Worm (Caenorhabditis elegans) whole organism, young adult: ENCODE results near the gene prx-5.
A peak's percentile ranks its signal among the peaks of the same experiment; 100 is the strongest.

Source experiments
- B0336.3 ChIP-seq: fragments of 200-800 bp; sonication (Bioruptor generic); IDR thresholded peaks from 2 replicates; pipeline ENCODE4 v1.3.6; 2022; ENCODE audit warnings: missing genetic modification characterization, missing compliant biosample characterization
- C17E4.6 ChIP-seq: fragments of 200-800 bp; sonication (Bioruptor generic); IDR thresholded peaks from 2 replicates; pipeline ENCODE4 v1.3.6; 2022; ENCODE audit warnings: missing genetic modification reagents, missing genetic modification characterization, missing compliant biosample characterization
- F10E7.11 ChIP-seq: sonication (generic microtip); optimal IDR thresholded peaks from 2 replicates; lab custom pipeline; 2017; ENCODE audit warnings: mild to moderate bottlenecking, missing genetic modification characterization, moderate library complexity, missing compliant biosample characterization
- F33H1.4 ChIP-seq: fragments of 200-800 bp; sonication (Bioruptor generic); IDR thresholded peaks from 2 replicates; pipeline ENCODE4 v1.3.6; 2022; ENCODE audit warnings: missing genetic modification reagents, missing genetic modification characterization, missing compliant biosample characterization
- F37B4.10 ChIP-seq: fragments of 200-800 bp; sonication (Bioruptor generic); IDR thresholded peaks from 2 replicates; pipeline ENCODE4 v1.3.6; 2022; ENCODE audit warnings: missing genetic modification characterization, missing compliant biosample characterization
- T07F8.4 ChIP-seq: sonication (generic microtip); optimal IDR thresholded peaks from 2 replicates; lab custom pipeline; 2016; ENCODE audit warnings: mild to moderate bottlenecking, missing genetic modification characterization, moderate library complexity, missing compliant biosample characterization
- Y79H2A.3 ChIP-seq: fragments of 200-800 bp; sonication (Bioruptor generic); conservative IDR thresholded peaks from 2 replicates; pipeline ENCODE4 v1.3.6; 2022; ENCODE audit warnings: missing genetic modification reagents, missing genetic modification characterization, missing compliant biosample characterization
- ZK185.1 ChIP-seq: sonication (generic microtip); optimal IDR thresholded peaks from 2 replicates; lab custom pipeline; 2016; ENCODE audit warnings: mild to moderate bottlenecking, missing genetic modification characterization, missing compliant biosample characterization; ENCODE audit not compliant: poor library complexity, severe bottlenecking
- akir-1 ChIP-seq: fragments of 200-800 bp; sonication (Bioruptor generic); optimal IDR thresholded peaks from 2 replicates; lab custom pipeline; 2018; ENCODE audit warnings: mild to moderate bottlenecking, missing genetic modification characterization, moderate library complexity, missing compliant biosample characterization
- ama-1 ChIP-seq, 3 experiments: fragments of 150-350 bp in 1 of 3; sonication (generic microtip) in 2 of 3; optimal IDR thresholded peaks; 2 replicates each; lab custom pipeline; 2014 to 2018; ENCODE audit warnings: missing biosample characterization in 2 of 3, missing genetic modification characterization in 2 of 3, missing genetic modification reagents in 2 of 3
- aptf-3 ChIP-seq: fragments of 200-800 bp; sonication (Bioruptor generic); IDR thresholded peaks from 2 replicates; pipeline ENCODE4 v1.3.6; 2022; ENCODE audit warnings: missing genetic modification characterization, missing compliant biosample characterization
- atf-7 ChIP-seq: sonication (generic microtip); optimal IDR thresholded peaks from 2 replicates; lab custom pipeline; 2017; ENCODE audit warnings: mild to moderate bottlenecking, missing genetic modification characterization, missing compliant biosample characterization
- athp-1 ChIP-seq: sonication (generic microtip); optimal IDR thresholded peaks from 2 replicates; lab custom pipeline; 2017; ENCODE audit warnings: mild to moderate bottlenecking, missing genetic modification characterization, missing compliant biosample characterization
- cebp-2 ChIP-seq: fragments of 200-800 bp; sonication (Bioruptor generic); IDR thresholded peaks from 2 replicates; pipeline ENCODE4 v1.3.6; 2022; ENCODE audit warnings: missing genetic modification characterization, missing compliant biosample characterization
- ceh-27 ChIP-seq: fragments of 200-800 bp; sonication (Bioruptor generic); optimal IDR thresholded peaks from 2 replicates; lab custom pipeline; 2018; ENCODE audit warnings: mild to moderate bottlenecking, missing genetic modification characterization, moderate library complexity, missing compliant biosample characterization
- ceh-58 ChIP-seq: fragments of 200-800 bp; sonication (Bioruptor generic); IDR thresholded peaks from 2 replicates; pipeline ENCODE4 v1.3.6; 2022; ENCODE audit warnings: missing genetic modification characterization, missing compliant biosample characterization
- ceh-91 ChIP-seq: fragments of 200-800 bp; sonication (Bioruptor generic); IDR thresholded peaks from 2 replicates; pipeline ENCODE4 v1.3.6; 2022; ENCODE audit warnings: missing genetic modification reagents, missing genetic modification characterization, missing compliant biosample characterization
- die-1 ChIP-seq: sonication (generic microtip); optimal IDR thresholded peaks from 2 replicates; lab custom pipeline; 2016; ENCODE audit warnings: missing genotype, mild to moderate bottlenecking, missing genetic modification characterization, missing compliant biosample characterization
- dpff-1 ChIP-seq: sonication (generic microtip); optimal IDR thresholded peaks from 2 replicates; lab custom pipeline; 2017; ENCODE audit warnings: mild to moderate bottlenecking, missing genetic modification characterization, missing compliant biosample characterization
- ekl-4 ChIP-seq: fragments of 200-800 bp; sonication (Bioruptor generic); IDR thresholded peaks from 2 replicates; pipeline ENCODE4 v1.3.6; 2022; ENCODE audit warnings: missing genetic modification reagents, missing genetic modification characterization, missing compliant biosample characterization
- ets-4 ChIP-seq: fragments of 200-800 bp; sonication (Bioruptor generic); optimal IDR thresholded peaks from 2 replicates; lab custom pipeline; 2018; ENCODE audit warnings: mild to moderate bottlenecking, missing genetic modification characterization, missing compliant biosample characterization
- gei-17 ChIP-seq: fragments of 200-800 bp; sonication (Bioruptor generic); optimal IDR thresholded peaks from 2 replicates; lab custom pipeline; 2018; ENCODE audit warnings: mild to moderate bottlenecking, missing genetic modification characterization, missing compliant biosample characterization
- hmg-1.2 ChIP-seq: fragments of 200-800 bp; sonication (Bioruptor generic); IDR thresholded peaks from 2 replicates; pipeline ENCODE4 v1.3.6; 2022; ENCODE audit warnings: missing genetic modification reagents, missing genetic modification characterization, missing compliant biosample characterization
- hrde-1 ChIP-seq: sonication (generic microtip); optimal IDR thresholded peaks from 2 replicates; lab custom pipeline; 2016; ENCODE audit warnings: missing genetic modification characterization, mild to moderate bottlenecking, missing compliant biosample characterization, moderate library complexity, missing genotype, missing genetic modification reagents, borderline replicate concordance
- let-526 ChIP-seq: fragments of 200-800 bp; sonication (Bioruptor generic); IDR thresholded peaks from 2 replicates; pipeline ENCODE4 v1.3.6; 2022; ENCODE audit warnings: missing genetic modification reagents, missing genetic modification characterization, missing compliant biosample characterization
- let-607 ChIP-seq, 2 experiments: fragments of 200-800 bp in 1 of 2; sonication (Bioruptor generic) in 1 of 2; sonication (generic microtip) in 1 of 2; optimal IDR thresholded peaks; 2 replicates each; lab custom pipeline; 2016 to 2018; ENCODE audit warnings: mild to moderate bottlenecking in 2 of 2, missing compliant biosample characterization in 2 of 2, missing genetic modification characterization in 2 of 2, moderate library complexity in 2 of 2, missing genotype in 1 of 2
- lin-26 ChIP-seq: fragments of 200-800 bp; sonication (Bioruptor generic); IDR thresholded peaks from 2 replicates; pipeline ENCODE4 v1.3.6; 2022; ENCODE audit warnings: missing genetic modification reagents, missing genetic modification characterization, missing compliant biosample characterization
- lin-40 ChIP-seq: sonication (generic microtip); optimal IDR thresholded peaks from 2 replicates; lab custom pipeline; 2016; ENCODE audit warnings: missing genetic modification characterization, mild to moderate bottlenecking, missing compliant biosample characterization, missing genotype, missing genetic modification reagents
- lir-1 ChIP-seq: fragments of 200-800 bp; sonication (Bioruptor generic); conservative IDR thresholded peaks from 2 replicates; pipeline ENCODE4 v1.3.6; 2022; ENCODE audit warnings: missing genetic modification reagents, missing genetic modification characterization, missing compliant biosample characterization
- madf-3 ChIP-seq: fragments of 200-800 bp; sonication (Bioruptor generic); IDR thresholded peaks from 2 replicates; pipeline ENCODE4 v1.3.6; 2022; ENCODE audit warnings: missing genetic modification reagents, missing genetic modification characterization, missing compliant biosample characterization
- madf-8 ChIP-seq: fragments of 200-800 bp; sonication (Bioruptor generic); conservative IDR thresholded peaks from 2 replicates; pipeline ENCODE4 v1.3.6; 2022; ENCODE audit warnings: missing genetic modification reagents, missing genetic modification characterization, missing compliant biosample characterization
- mcd-1 ChIP-seq: fragments of 200-800 bp; sonication (Bioruptor generic); IDR thresholded peaks from 2 replicates; pipeline ENCODE4 v1.3.6; 2022; ENCODE audit warnings: missing genetic modification reagents, missing genetic modification characterization, missing compliant biosample characterization
- mel-28 ChIP-seq: sonication (generic microtip); optimal IDR thresholded peaks from 2 replicates; lab custom pipeline; 2016; ENCODE audit warnings: borderline replicate concordance, mild to moderate bottlenecking, missing genetic modification characterization, missing compliant biosample characterization
- nfya-1 ChIP-seq: sonication (generic microtip); optimal IDR thresholded peaks from 2 replicates; lab custom pipeline; 2017; ENCODE audit warnings: antibody characterized with exemption, missing compliant biosample characterization, missing genetic modification characterization, borderline replicate concordance; ENCODE audit not compliant: insufficient read depth
- repo-1 ChIP-seq: sonication (generic microtip); optimal IDR thresholded peaks from 2 replicates; lab custom pipeline; 2017; ENCODE audit warnings: mild to moderate bottlenecking, missing genetic modification characterization, missing compliant biosample characterization
- sdz-38 ChIP-seq: sonication (generic microtip); optimal IDR thresholded peaks from 2 replicates; lab custom pipeline; 2016; ENCODE audit warnings: missing genotype, missing genetic modification characterization, missing compliant biosample characterization
- sea-2 ChIP-seq: fragments of 200-800 bp; sonication (Bioruptor generic); IDR thresholded peaks from 2 replicates; pipeline ENCODE4 v1.3.6; 2022; ENCODE audit warnings: missing genetic modification characterization, missing compliant biosample characterization
- snpc-1.1 ChIP-seq: sonication (generic microtip); optimal IDR thresholded peaks from 2 replicates; lab custom pipeline; 2017; ENCODE audit warnings: missing genetic modification characterization, mild to moderate bottlenecking, missing compliant biosample characterization, antibody characterized with exemption, moderate library complexity, missing genotype, missing genetic modification reagents; ENCODE audit not compliant: insufficient read depth
- snpc-1.3 ChIP-seq: sonication (generic microtip); optimal IDR thresholded peaks from 2 replicates; lab custom pipeline; 2017; ENCODE audit warnings: missing genetic modification characterization, mild to moderate bottlenecking, missing compliant biosample characterization, antibody characterized with exemption, moderate library complexity, missing genotype, missing genetic modification reagents; ENCODE audit not compliant: insufficient read depth
- snpc-3.4 ChIP-seq: sonication (generic microtip); optimal IDR thresholded peaks from 2 replicates; lab custom pipeline; 2017; ENCODE audit warnings: missing genetic modification characterization, mild to moderate bottlenecking, missing compliant biosample characterization, antibody characterized with exemption, moderate library complexity, missing genotype, missing genetic modification reagents
- snpc-4 ChIP-seq, 5 experiments: fragments of 150-350 bp in 1 of 5; sonication (generic microtip) in 4 of 5; optimal IDR thresholded peaks; 2 replicates each; lab custom pipeline; 2014 to 2018; ENCODE audit warnings: missing genetic modification characterization in 5 of 5, missing biosample characterization in 3 of 5, antibody characterized with exemption in 2 of 5, mild to moderate bottlenecking in 2 of 5, missing compliant biosample characterization in 2 of 5, missing genotype in 2 of 5, moderate library complexity in 2 of 5, missing genetic modification reagents in 1 of 5
- somi-1 ChIP-seq: fragments of 200-800 bp; sonication (Bioruptor generic); optimal IDR thresholded peaks from 2 replicates; lab custom pipeline; 2018; ENCODE audit warnings: mild to moderate bottlenecking, missing genetic modification characterization, missing compliant biosample characterization
- tlf-1 ChIP-seq: fragments of 200-800 bp; sonication (Bioruptor generic); optimal IDR thresholded peaks from 2 replicates; lab custom pipeline; 2018; ENCODE audit warnings: mild to moderate bottlenecking, missing genetic modification characterization, missing compliant biosample characterization
- unc-62 ChIP-seq: fragments of 150-350 bp; optimal IDR thresholded peaks from 2 replicates; lab custom pipeline; 2014; ENCODE audit warnings: missing biosample characterization, missing genetic modification reagents, missing genetic modification characterization
- ztf-28 ChIP-seq: fragments of 200-800 bp; sonication (Bioruptor generic); IDR thresholded peaks from 2 replicates; pipeline ENCODE4 v1.3.6; 2022; ENCODE audit warnings: missing genetic modification reagents, missing genetic modification characterization, missing compliant biosample characterization

prx-5 gene

DNA sequence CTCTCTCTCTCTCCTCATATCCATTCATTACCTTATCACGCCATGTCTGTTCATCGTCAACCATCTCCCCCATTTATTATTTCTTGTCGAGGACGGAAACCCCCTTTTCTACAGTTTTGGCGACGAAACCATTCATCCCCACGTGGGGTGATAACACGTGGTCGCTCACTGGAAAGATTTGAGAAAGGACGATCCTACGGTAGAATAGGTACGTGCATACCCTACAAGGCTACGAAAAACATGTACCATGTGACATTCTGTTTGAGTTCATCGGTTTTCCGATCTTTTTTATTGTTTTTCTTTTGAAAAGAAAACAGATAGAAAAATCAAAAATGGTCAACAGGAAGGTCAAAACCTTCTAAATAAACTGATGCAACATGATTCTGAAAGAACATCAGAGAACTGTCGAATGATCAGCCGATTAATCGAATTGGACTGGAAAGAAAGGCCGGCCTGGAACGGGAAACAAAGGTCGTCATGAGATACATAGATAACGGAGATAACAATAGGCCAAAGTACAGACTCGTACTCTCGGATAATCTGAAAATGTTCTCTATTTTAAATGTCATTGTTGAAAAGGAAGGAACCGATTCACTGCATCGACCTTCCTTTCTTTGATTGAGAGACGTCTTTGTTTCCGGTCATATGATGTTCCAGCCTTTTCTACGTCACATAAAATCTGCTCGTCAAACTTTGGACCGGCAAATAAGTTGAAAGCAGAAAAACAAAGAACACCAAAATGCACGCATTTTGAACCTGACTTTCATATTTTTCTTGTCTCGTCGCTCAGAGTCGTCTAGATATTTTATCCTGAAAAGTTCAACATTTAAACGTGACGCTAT is 37.6 kb downstream of the prx-5 start:
- TF ChIP-seq Y79H2A.3 (GFP tag; lab: Robert Waterston, UW) (no peak), F37B4.10 (GFP tag; lab: Robert Waterston, UW) (no peak), athp-1 (tag; lab: Kevin White, UChicago) (no peak), ztf-28 (GFP tag; lab: Robert Waterston, UW) (no peak), hmg-1.2 (GFP tag; lab: Robert Waterston, UW) (no peak), gei-17 (no peak), unc-62 (GFP tag; lab: Kevin White, UChicago) (no peak), ets-4 (GFP tag; lab: Kevin White, UChicago) (no peak), F33H1.4 (GFP tag; lab: Robert Waterston, UW) (no peak), somi-1 (GFP tag; lab: Kevin White, UChicago) (peak; percentile 88), F10E7.11 (no peak), tlf-1 (peak; percentile 33), ceh-58 (GFP tag; lab: Robert Waterston, UW) (no peak), akir-1 (GFP tag; lab: Kevin White, UChicago) (no peak), atf-7 (tag; lab: Kevin White, UChicago) (no peak), ekl-4 (GFP tag; lab: Robert Waterston, UW) (0 out of 2 replicates have a peak, but pooled peaks have one; percentile 19), sea-2 (GFP tag; lab: Robert Waterston, UW) (no peak), lir-1 (0 out of 2 replicates have a peak, but pooled peaks have one; percentile 6), let-607 (tag; optimal IDR thresholded peaks at IDR 0.05; lab: Kevin White, UChicago) (peak in 1 of 2 experiments; percentile 22), madf-3 (GFP tag; lab: Robert Waterston, UW) (0 out of 2 replicates have a peak, but pooled peaks have one; percentile 21), sdz-38 (no peak), B0336.3 (GFP tag; lab: Robert Waterston, UW) (peak; percentile 62), snpc-1.3 (tag; lab: Kevin White, UChicago) (no peak), mel-28 (tag; lab: Kevin White, UChicago) (no peak), C17E4.6 (GFP tag; lab: Robert Waterston, UW) (no peak), nfya-1 (tag; lab: Kevin White, UChicago) (no peak), repo-1 (tag; lab: Kevin White, UChicago) (no peak), ama-1 (optimal IDR thresholded peaks at IDR 0.05; lab: Kevin White, UChicago) (no peak), ama-1 (GFP tag; optimal IDR thresholded peaks at IDR 0.05; lab: Kevin White, UChicago) (no peak), aptf-3 (GFP tag; lab: Robert Waterston, UW) (no peak), snpc-1.1 (tag; lab: Kevin White, UChicago) (no peak), hrde-1 (no peak), T07F8.4 (tag; lab: Kevin White, UChicago) (no peak), lin-26 (peak; percentile 75), ceh-91 (GFP tag; lab: Robert Waterston, UW) (no peak), snpc-3.4 (tag; lab: Kevin White, UChicago) (no peak), cebp-2 (GFP tag; lab: Robert Waterston, UW) (no peak), ceh-27 (no peak), dpff-1 (tag; lab: Kevin White, UChicago) (no peak), madf-8 (GFP tag; lab: Robert Waterston, UW) (no peak), die-1 (peak; percentile 39), mcd-1 (GFP tag; lab: Robert Waterston, UW) (0 out of 2 replicates have a peak, but pooled peaks have one; percentile 21), let-526 (no peak; the same call in 1 of the 2 replicates), ZK185.1 (tag; lab: Kevin White, UChicago) (no peak), lin-40 (tag; lab: Kevin White, UChicago) (peak; percentile 72), snpc-4 (GFP tag; optimal IDR thresholded peaks at IDR 0.05; lab: Kevin White, UChicago) (no peak), snpc-4 (tag; optimal IDR thresholded peaks at IDR 0.05; lab: Kevin White, UChicago) (no peak)
